Worm (Caenorhabditis elegans) whole organism, early embryonic: ENCODE results near the gene nhr-92.

Experiments
- ceh-13 ChIP-seq: fragments of 200-800 bp; sonication (Bioruptor generic); optimal IDR thresholded peaks from 2 replicates; lab custom pipeline; 2018; ENCODE audit warnings: mild to moderate bottlenecking, missing genetic modification characterization, missing compliant biosample characterization
- ets-7 ChIP-seq: sonication (generic microtip); optimal IDR thresholded peaks from 2 replicates; lab custom pipeline; 2016; ENCODE audit warnings: missing genotype, missing genetic modification characterization, missing compliant biosample characterization
- tbx-37 ChIP-seq: fragments of 200-800 bp; sonication (Bioruptor generic); conservative IDR thresholded peaks from 2 replicates; pipeline ENCODE4 v1.3.6; 2022; ENCODE audit warnings: missing genetic modification reagents, missing genetic modification characterization, missing compliant biosample characterization
- tra-4 ChIP-seq: sonication (generic microtip); optimal IDR thresholded peaks from 2 replicates; lab custom pipeline; 2017; ENCODE audit warnings: missing genetic modification characterization, missing compliant biosample characterization

DNA sequence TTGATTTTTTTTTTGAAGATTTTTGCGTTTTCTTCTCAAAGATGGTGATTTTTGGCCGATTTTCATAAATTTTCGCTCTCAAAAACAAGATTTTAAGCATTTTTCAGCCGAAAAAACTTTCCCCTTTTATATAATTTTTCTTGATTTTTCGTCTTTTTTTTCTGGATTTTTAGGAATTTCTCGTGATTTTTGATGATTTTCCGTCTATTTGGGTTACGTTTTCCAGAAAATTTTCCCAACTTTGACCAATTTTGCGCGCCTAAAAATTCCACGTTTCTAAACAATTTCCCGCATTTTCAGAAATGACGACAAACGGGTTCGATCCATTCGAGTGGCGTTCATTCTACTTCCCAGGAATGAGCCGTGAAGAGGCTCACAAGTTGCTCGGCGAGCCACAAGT is 22.9 kb upstream of the nhr-92 start, which contains the start of gene ced-2:
- no peak for TF ChIP-seq ceh-13 (GFP tag; lab: Kevin White, UChicago)
- no peak for TF ChIP-seq tbx-37
- TF ChIP-seq ets-7, result no peak
- no peak for TF ChIP-seq tra-4
